Worm (Caenorhabditis elegans) whole organism, L3 larva: ENCODE data around the gene F36H9.7.

Source experiments
- aly-2 ChIP-seq: fragments of 150-350 bp; optimal IDR thresholded peaks from 2 replicates; lab custom pipeline; 2014; ENCODE audit warnings: missing biosample characterization, missing genetic modification characterization
- ceh-16 ChIP-seq: sonication (generic microtip); optimal IDR thresholded peaks from 2 replicates; lab custom pipeline; 2017; ENCODE audit warnings: missing biosample characterization, missing genetic modification characterization
- elt-2 ChIP-seq: sonication (generic microtip); optimal IDR thresholded peaks from 2 replicates; lab custom pipeline; 2016; ENCODE audit warnings: missing genetic modification reagents, mild to moderate bottlenecking, missing genetic modification characterization, missing compliant biosample characterization
- lsy-12 ChIP-seq: sonication (generic microtip); optimal IDR thresholded peaks from 2 replicates; lab custom pipeline; 2016; ENCODE audit warnings: mild to moderate bottlenecking, missing genetic modification characterization, missing compliant biosample characterization
- nhr-28 ChIP-seq: fragments of 150-350 bp; optimal IDR thresholded peaks from 2 replicates; lab custom pipeline; 2014; ENCODE audit warnings: missing biosample characterization, missing genetic modification characterization
- nhr-76 ChIP-seq: fragments of 150-350 bp; sonication (generic microtip); optimal IDR thresholded peaks from 5 replicates; lab custom pipeline; 2014; ENCODE audit warnings: missing biosample characterization, missing genetic modification characterization
- nhr-77 ChIP-seq: fragments of 150-350 bp; optimal IDR thresholded peaks from 2 replicates; lab custom pipeline; 2014; ENCODE audit warnings: missing biosample characterization, missing genetic modification characterization
- pha-4 ChIP-seq: fragments of 150-350 bp; optimal IDR thresholded peaks from 2 replicates; lab custom pipeline; 2014; ENCODE audit warnings: missing biosample characterization, missing genetic modification reagents, missing genetic modification characterization
- skn-1 ChIP-seq: fragments of 150-350 bp; optimal IDR thresholded peaks from 2 replicates; lab custom pipeline; 2014; ENCODE audit warnings: missing biosample characterization, missing genetic modification characterization
- snpc-4 ChIP-seq: fragments of 150-350 bp; optimal IDR thresholded peaks from 2 replicates; lab custom pipeline; 2014; ENCODE audit warnings: missing biosample characterization, missing genetic modification characterization
- tbx-2 ChIP-seq: sonication (generic microtip); optimal IDR thresholded peaks from 2 replicates; lab custom pipeline; 2016; ENCODE audit warnings: mild to moderate bottlenecking, missing genetic modification characterization, missing compliant biosample characterization

DNA sequence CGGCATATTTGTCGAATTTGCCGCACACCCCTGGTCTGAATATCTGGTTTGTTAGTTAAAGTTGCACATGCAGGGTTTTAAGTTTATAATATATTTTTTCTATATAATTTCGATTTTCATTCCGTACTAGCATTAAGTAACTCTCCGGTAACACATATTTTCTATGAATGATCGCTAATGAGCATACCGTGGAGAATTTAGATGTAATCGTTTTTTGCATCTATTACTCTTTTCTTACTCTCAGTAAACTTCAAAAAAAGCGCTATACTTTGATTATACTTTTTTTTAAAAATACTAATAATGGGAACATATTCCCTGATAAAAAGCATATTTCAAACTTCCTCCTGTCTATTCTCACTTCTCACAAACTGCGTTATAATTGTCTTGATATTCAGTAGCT, 40.2 kb downstream of the F36H9.7 start, which contains the start of gene str-160:
- TF ChIP-seq nhr-28 = no peak
- no peak for TF ChIP-seq lsy-12 (tag; lab: Kevin White, UChicago)
- TF ChIP-seq nhr-76 (tag; lab: Kevin White, UChicago) = no peak
- no peak for TF ChIP-seq snpc-4 (tag; lab: Kevin White, UChicago)
- no peak for TF ChIP-seq aly-2 (tag; lab: Kevin White, UChicago)
- no peak for TF ChIP-seq skn-1
- TF ChIP-seq tbx-2 (tag; lab: Kevin White, UChicago) = no peak
- no peak for TF ChIP-seq elt-2 (tag; lab: Kevin White, UChicago)
- TF ChIP-seq ceh-16 (tag; lab: Kevin White, UChicago) = no peak
- TF ChIP-seq pha-4 = no peak
- no peak for TF ChIP-seq nhr-77 (tag; lab: Kevin White, UChicago)
